Worm (Caenorhabditis elegans) whole organism, L2 larva: Measurements from ENCODE around the gene C33G8.13.
"Not testable (repeated sequence)": the region's sequence is repeated elsewhere in the genome, so short reads cannot be mapped to it uniquely, and the experiment has no call there.

Experiments
- C34F6.9 ChIP-seq: fragments of 150-350 bp; optimal IDR thresholded peaks from 2 replicates; lab custom pipeline; 2014; ENCODE audit warnings: missing biosample characterization, missing genetic modification characterization
- F13H6.1 ChIP-seq: sonication (generic microtip); optimal IDR thresholded peaks from 2 replicates; lab custom pipeline; 2016; ENCODE audit warnings: missing genetic modification characterization, missing compliant biosample characterization
- R02D3.7 ChIP-seq: fragments of 150-350 bp; optimal IDR thresholded peaks from 2 replicates; lab custom pipeline; 2014; ENCODE audit warnings: missing biosample characterization, missing genetic modification characterization
- Y55F3AM.14 ChIP-seq: fragments of 200-800 bp; sonication (Bioruptor generic); optimal IDR thresholded peaks from 2 replicates; lab custom pipeline; 2018; ENCODE audit warnings: mild to moderate bottlenecking, missing genetic modification characterization, missing compliant biosample characterization
- alr-1 ChIP-seq: fragments of 150-350 bp; optimal IDR thresholded peaks from 2 replicates; lab custom pipeline; 2014; ENCODE audit warnings: missing biosample characterization, missing genetic modification characterization
- aly-2 ChIP-seq: fragments of 150-350 bp; optimal IDR thresholded peaks from 2 replicates; lab custom pipeline; 2014; ENCODE audit warnings: missing biosample characterization, missing genetic modification characterization
- blmp-1 ChIP-seq: sonication (generic microtip); optimal IDR thresholded peaks from 2 replicates; lab custom pipeline; 2017; ENCODE audit warnings: missing genetic modification characterization, mild to moderate bottlenecking, missing compliant biosample characterization, antibody characterized with exemption, moderate library complexity; ENCODE audit not compliant: insufficient read depth
- ceh-82 ChIP-seq: fragments of 150-350 bp; optimal IDR thresholded peaks from 2 replicates; lab custom pipeline; 2014; ENCODE audit warnings: missing biosample characterization, missing genetic modification characterization
- crh-2 ChIP-seq: sonication (generic microtip); optimal IDR thresholded peaks from 2 replicates; lab custom pipeline; 2017; ENCODE audit warnings: missing biosample characterization, missing genetic modification characterization
- dmd-4 ChIP-seq: sonication (generic microtip); optimal IDR thresholded peaks from 2 replicates; lab custom pipeline; 2017; ENCODE audit warnings: missing biosample characterization, missing genetic modification characterization
- egl-27 ChIP-seq: sonication (generic microtip); optimal IDR thresholded peaks from 3 replicates; lab custom pipeline; 2017; ENCODE audit warnings: missing biosample characterization, missing genetic modification reagents, missing genetic modification characterization
- elt-1 ChIP-seq: fragments of 150-350 bp; optimal IDR thresholded peaks from 2 replicates; lab custom pipeline; 2014; ENCODE audit warnings: missing biosample characterization, missing genetic modification characterization
- elt-3 ChIP-seq: sonication (generic microtip); optimal IDR thresholded peaks from 2 replicates; lab custom pipeline; 2017; ENCODE audit warnings: missing biosample characterization, missing genetic modification characterization
- fos-1 ChIP-seq: fragments of 150-350 bp; optimal IDR thresholded peaks from 2 replicates; lab custom pipeline; 2014; ENCODE audit warnings: missing biosample characterization, missing genetic modification characterization
- gmeb-1 ChIP-seq: fragments of 150-350 bp; optimal IDR thresholded peaks from 2 replicates; lab custom pipeline; 2014; ENCODE audit warnings: missing biosample characterization, missing genetic modification characterization
- lin-11 ChIP-seq: fragments of 150-350 bp; sonication (generic microtip); optimal IDR thresholded peaks from 2 replicates; lab custom pipeline; 2014; ENCODE audit warnings: missing biosample characterization, missing genetic modification characterization, inconsistent platforms, mixed read lengths
- lin-13 ChIP-seq: fragments of 150-350 bp; optimal IDR thresholded peaks from 2 replicates; lab custom pipeline; 2014; ENCODE audit warnings: missing biosample characterization, missing genetic modification reagents, missing genetic modification characterization
- lsy-2 ChIP-seq, 2 experiments: fragments of 150-350 bp in 1 of 2; sonication (generic microtip) in 1 of 2; optimal IDR thresholded peaks; 2 replicates each; lab custom pipeline; 2014 to 2017; ENCODE audit warnings: missing biosample characterization in 2 of 2, missing genetic modification characterization in 2 of 2
- mab-5 ChIP-seq: fragments of 150-350 bp; optimal IDR thresholded peaks from 2 replicates; lab custom pipeline; 2014; ENCODE audit warnings: missing biosample characterization, missing genetic modification characterization
- mbf-1 ChIP-seq: sonication (generic microtip); optimal IDR thresholded peaks from 2 replicates; lab custom pipeline; 2017; ENCODE audit warnings: missing biosample characterization, missing genetic modification characterization
- mdl-1 ChIP-seq, 2 experiments: fragments of 150-350 bp in 1 of 2; sonication (generic microtip) in 1 of 2; optimal IDR thresholded peaks; 2 replicates each; lab custom pipeline; 2017; ENCODE audit warnings: missing biosample characterization in 2 of 2, missing genetic modification characterization in 2 of 2
- nhr-10 ChIP-seq: sonication (generic microtip); optimal IDR thresholded peaks from 2 replicates; lab custom pipeline; 2017; ENCODE audit warnings: missing biosample characterization, missing genetic modification characterization
- nhr-11 ChIP-seq: fragments of 150-350 bp; optimal IDR thresholded peaks from 2 replicates; lab custom pipeline; 2014; ENCODE audit warnings: missing biosample characterization, missing genetic modification characterization
- nhr-12 ChIP-seq: fragments of 150-350 bp; optimal IDR thresholded peaks from 2 replicates; lab custom pipeline; 2014; ENCODE audit warnings: missing biosample characterization, missing genetic modification characterization
- nhr-129 ChIP-seq: fragments of 150-350 bp; optimal IDR thresholded peaks from 2 replicates; lab custom pipeline; 2014; ENCODE audit warnings: missing biosample characterization, missing genetic modification characterization
- nhr-21 ChIP-seq: fragments of 150-350 bp; optimal IDR thresholded peaks from 2 replicates; lab custom pipeline; 2014; ENCODE audit warnings: missing biosample characterization, missing genetic modification characterization
- nhr-23 ChIP-seq: fragments of 150-350 bp; optimal IDR thresholded peaks from 2 replicates; lab custom pipeline; 2014; ENCODE audit warnings: missing biosample characterization, missing genetic modification reagents, missing genetic modification characterization
- nhr-237 ChIP-seq: fragments of 150-350 bp; optimal IDR thresholded peaks from 2 replicates; lab custom pipeline; 2014; ENCODE audit warnings: missing biosample characterization, missing genetic modification characterization
- nhr-25 ChIP-seq: fragments of 150-350 bp; sonication (generic microtip); optimal IDR thresholded peaks from 3 replicates; lab custom pipeline; 2014; ENCODE audit warnings: missing biosample characterization, missing genetic modification characterization
- nhr-6 ChIP-seq: fragments of 150-350 bp; optimal IDR thresholded peaks from 2 replicates; lab custom pipeline; 2014; ENCODE audit warnings: missing biosample characterization, missing genetic modification characterization
- peb-1 ChIP-seq: fragments of 150-350 bp; optimal IDR thresholded peaks from 2 replicates; lab custom pipeline; 2014; ENCODE audit warnings: missing biosample characterization, missing genetic modification characterization
- sem-4 ChIP-seq: fragments of 150-350 bp; optimal IDR thresholded peaks from 2 replicates; lab custom pipeline; 2014; ENCODE audit warnings: missing biosample characterization, missing genetic modification reagents, missing genetic modification characterization
- skn-1 ChIP-seq: sonication (generic microtip); optimal IDR thresholded peaks from 2 replicates; lab custom pipeline; 2017; ENCODE audit warnings: missing biosample characterization, missing genetic modification characterization
- sma-3 ChIP-seq: sonication (generic microtip); optimal IDR thresholded peaks from 2 replicates; lab custom pipeline; 2016; ENCODE audit warnings: missing genetic modification reagents, missing genetic modification characterization, missing compliant biosample characterization
- sma-9 ChIP-seq, 2 experiments: fragments of 150-350 bp in 1 of 2; sonication (generic microtip) in 1 of 2; optimal IDR thresholded peaks; 2 replicates each; lab custom pipeline; 2014 to 2016; ENCODE audit warnings: missing genetic modification characterization in 2 of 2, mild to moderate bottlenecking in 1 of 2, missing biosample characterization in 1 of 2, missing compliant biosample characterization in 1 of 2, missing genetic modification reagents in 1 of 2, moderate library complexity in 1 of 2
- snpc-4 ChIP-seq: fragments of 150-350 bp; optimal IDR thresholded peaks from 2 replicates; lab custom pipeline; 2014; ENCODE audit warnings: missing biosample characterization, missing genetic modification characterization
- unc-39 ChIP-seq: fragments of 150-350 bp; optimal IDR thresholded peaks from 2 replicates; lab custom pipeline; 2014; ENCODE audit warnings: missing biosample characterization, missing genetic modification characterization
- unc-55 ChIP-seq: fragments of 150-350 bp; sonication (generic microtip); optimal IDR thresholded peaks from 3 replicates; lab custom pipeline; 2014; ENCODE audit warnings: missing biosample characterization, missing genetic modification reagents, missing genetic modification characterization
- unc-62 ChIP-seq: fragments of 150-350 bp; optimal IDR thresholded peaks from 2 replicates; lab custom pipeline; 2014; ENCODE audit warnings: missing biosample characterization, missing genetic modification reagents, missing genetic modification characterization
- zag-1 ChIP-seq: fragments of 150-350 bp; optimal IDR thresholded peaks from 2 replicates; lab custom pipeline; 2014; ENCODE audit warnings: missing biosample characterization, missing genetic modification characterization
- ztf-11 ChIP-seq: sonication (generic microtip); optimal IDR thresholded peaks from 2 replicates; lab custom pipeline; 2017; ENCODE audit warnings: missing biosample characterization, missing genetic modification characterization
- ztf-4 ChIP-seq: fragments of 150-350 bp; optimal IDR thresholded peaks from 2 replicates; lab custom pipeline; 2014; ENCODE audit warnings: missing biosample characterization, missing genetic modification characterization

C33G8.13 gene

ce11 chrV:7015872-7016271 lies at the start of gene C33G8.13:
Gene C33G8.13, minus strand, starts transcription at chrV:7015972.
- TF ChIP-seq nhr-10 (tag; lab: Kevin White, UChicago) = no peak
- TF ChIP-seq nhr-129 = no peak
- no peak for TF ChIP-seq F13H6.1 (tag; lab: Kevin White, UChicago)
- TF ChIP-seq unc-62 (GFP tag; lab: Kevin White, UChicago) = no peak
- TF ChIP-seq C34F6.9 (tag; lab: Kevin White, UChicago) = no peak
- no peak for TF ChIP-seq gmeb-1 (tag; lab: Kevin White, UChicago)
- no peak for TF ChIP-seq nhr-6 (tag; lab: Kevin White, UChicago)
- TF ChIP-seq mab-5 (tag; lab: Kevin White, UChicago) = no peak
- TF ChIP-seq ceh-82 (tag; lab: Kevin White, UChicago) = no peak
- no peak for TF ChIP-seq crh-2 (tag; lab: Kevin White, UChicago)
- no peak for TF ChIP-seq elt-1 (tag; lab: Kevin White, UChicago)
- no peak for TF ChIP-seq unc-55 (GFP tag; lab: Kevin White, UChicago)
- no peak for TF ChIP-seq lin-13 (GFP tag; lab: Kevin White, UChicago)
- no peak for TF ChIP-seq R02D3.7 (tag; lab: Kevin White, UChicago)
- no peak for TF ChIP-seq elt-3 (tag; lab: Kevin White, UChicago)
- no peak for TF ChIP-seq mdl-1 (tag; optimal IDR thresholded peaks at IDR 0.05; lab: Kevin White, UChicago)
- TF ChIP-seq lin-11 (tag; lab: Kevin White, UChicago) = no peak
- no peak for TF ChIP-seq alr-1 (tag; lab: Kevin White, UChicago)

ce11 chrV:7065226-7065625 lies 49.5 kb upstream of the C33G8.13 start, which contains the start of gene Y57E12AR.1:
Gene Y57E12AR.1, minus strand, starts transcription at chrV:7065326.
- TF ChIP-seq zag-1 (tag; lab: Kevin White, UChicago) (no peak), ceh-82 (tag; lab: Kevin White, UChicago) (no peak), sem-4 (no peak), nhr-129 (no peak), Y55F3AM.14 (no peak), nhr-6 (tag; lab: Kevin White, UChicago) (no peak), mbf-1 (no peak), nhr-23 (tag; lab: Kevin White, UChicago) (no peak), skn-1 (tag; lab: Kevin White, UChicago) (no peak), R02D3.7 (tag; lab: Kevin White, UChicago) (no peak), elt-1 (tag; lab: Kevin White, UChicago) (no peak), unc-39 (tag; lab: Kevin White, UChicago) (no peak), nhr-11 (no peak), unc-55 (GFP tag; lab: Kevin White, UChicago) (no peak), elt-3 (tag; lab: Kevin White, UChicago) (no peak)

- TF ChIP-seq nhr-6, nhr-237, ztf-11 (tag; lab: Kevin White, UChicago): not testable (repeated sequence)
These were observed 47.0 kb upstream of the C33G8.13 start, which contains the start of gene tmem-258 for ce11 chrV:7062790-7063189. Gene tmem-258, plus strand, starts transcription at chrV:7063174.

ce11 chrV:7060396-7060795 lies 44.6 kb upstream of the C33G8.13 start, which contains the start of the genes Y57E12AL.6 and Y57E12AL.1:
Gene Y57E12AL.6, minus strand, starts transcription at chrV:7060470.
Gene Y57E12AL.1, plus strand, starts transcription at chrV:7060530.
- TF ChIP-seq R02D3.7 (tag; lab: Kevin White, UChicago) (peak; percentile 7), dmd-4 (tag; lab: Kevin White, UChicago) (no peak), skn-1 (tag; lab: Kevin White, UChicago) (peak; percentile 67), peb-1 (no peak), lin-13 (GFP tag; lab: Kevin White, UChicago) (peak; percentile 73), mab-5 (tag; lab: Kevin White, UChicago) (peak; percentile 37), Y55F3AM.14 (no peak), nhr-21 (peak; percentile 73), lin-11 (tag; lab: Kevin White, UChicago) (peak; percentile 51), sma-9 (GFP tag; optimal IDR thresholded peaks at IDR 0.05; lab: Kevin White, UChicago) (peak; percentile 88), sma-9 (tag; optimal IDR thresholded peaks at IDR 0.05; lab: Kevin White, UChicago) (no peak), sem-4 (peak; percentile 79), ceh-82 (tag; lab: Kevin White, UChicago) (no peak), unc-55 (GFP tag; lab: Kevin White, UChicago) (peak; percentile 79), lsy-2 (tag; optimal IDR thresholded peaks at IDR 0.05; lab: Kevin White, UChicago) (peak; percentile 67 to 89), snpc-4 (tag; lab: Kevin White, UChicago) (peak; percentile 60), nhr-237 (tag; lab: Kevin White, UChicago) (peak; percentile 28), blmp-1 (tag; lab: Kevin White, UChicago) (peak; percentile 36), sma-3 (GFP tag; lab: Kevin White, UChicago) (peak; percentile 80), F13H6.1 (tag; lab: Kevin White, UChicago) (peak; percentile 83), C34F6.9 (tag; lab: Kevin White, UChicago) (peak; percentile 93), nhr-25 (tag; lab: Kevin White, UChicago) (peak; percentile 91), gmeb-1 (tag; lab: Kevin White, UChicago) (peak; percentile 86), nhr-12 (tag; lab: Kevin White, UChicago) (no peak), zag-1 (tag; lab: Kevin White, UChicago) (peak; percentile 17), aly-2 (tag; lab: Kevin White, UChicago) (no peak), egl-27 (tag; lab: Kevin White, UChicago) (peak; percentile 49), ztf-4 (tag; lab: Kevin White, UChicago) (peak; percentile 77), nhr-6 (tag; lab: Kevin White, UChicago) (peak; percentile 75), nhr-129 (peak; percentile 91), mdl-1 (tag; optimal IDR thresholded peaks at IDR 0.05; lab: Kevin White, UChicago) (peak in 1 of 2 experiments; percentile 31), crh-2 (tag; lab: Kevin White, UChicago) (peak; percentile 92), fos-1 (tag; lab: Kevin White, UChicago) (peak; percentile 51), elt-1 (tag; lab: Kevin White, UChicago) (no peak)
